Worm (Caenorhabditis elegans) whole organism, young adult: ENCODE results near the gene psme-3.

ENCODE experiments used
- B0035.1 ChIP-seq: sonication (generic microtip); optimal IDR thresholded peaks from 2 replicates; lab custom pipeline; 2016; ENCODE audit warnings: missing genetic modification characterization, mild to moderate bottlenecking, missing compliant biosample characterization, missing genotype, missing genetic modification reagents
- B0261.1 ChIP-seq: sonication (generic microtip); optimal IDR thresholded peaks from 2 replicates; lab custom pipeline; 2016; ENCODE audit warnings: mild to moderate bottlenecking, missing genetic modification characterization, moderate library complexity, missing compliant biosample characterization
- C06A6.2 ChIP-seq: fragments of 200-800 bp; sonication (Bioruptor generic); conservative IDR thresholded peaks from 2 replicates; pipeline ENCODE4 v1.3.6; 2022; ENCODE audit warnings: missing genetic modification characterization, missing compliant biosample characterization
- C17E4.6 ChIP-seq: fragments of 200-800 bp; sonication (Bioruptor generic); IDR thresholded peaks from 2 replicates; pipeline ENCODE4 v1.3.6; 2022; ENCODE audit warnings: missing genetic modification reagents, missing genetic modification characterization, missing compliant biosample characterization
- D2030.7 ChIP-seq: fragments of 200-800 bp; sonication (Bioruptor generic); IDR thresholded peaks from 2 replicates; pipeline ENCODE4 v1.3.6; 2022; ENCODE audit warnings: missing genetic modification reagents, missing genetic modification characterization, missing compliant biosample characterization
- F22D6.2 ChIP-seq: sonication (generic microtip); optimal IDR thresholded peaks from 2 replicates; lab custom pipeline; 2016; ENCODE audit warnings: mild to moderate bottlenecking, missing genetic modification characterization, missing compliant biosample characterization
- F33H1.4 ChIP-seq: fragments of 200-800 bp; sonication (Bioruptor generic); IDR thresholded peaks from 2 replicates; pipeline ENCODE4 v1.3.6; 2022; ENCODE audit warnings: missing genetic modification reagents, missing genetic modification characterization, missing compliant biosample characterization
- F39B2.1 ChIP-seq: fragments of 200-800 bp; sonication (Bioruptor generic); IDR thresholded peaks from 2 replicates; pipeline ENCODE4 v1.3.6; 2022; ENCODE audit warnings: missing genetic modification reagents, missing genetic modification characterization, missing compliant biosample characterization
- F55B11.4 ChIP-seq: sonication (generic microtip); optimal IDR thresholded peaks from 2 replicates; lab custom pipeline; 2016; ENCODE audit warnings: missing compliant biosample characterization, missing genetic modification characterization, borderline replicate concordance; ENCODE audit not compliant: insufficient read depth
- K12H6.12 ChIP-seq: fragments of 200-800 bp; sonication (Bioruptor generic); optimal IDR thresholded peaks from 2 replicates; lab custom pipeline; 2018; ENCODE audit warnings: mild to moderate bottlenecking, missing genetic modification characterization, missing compliant biosample characterization
- Y53G8AR.9 ChIP-seq: fragments of 200-800 bp; sonication (Bioruptor generic); conservative IDR thresholded peaks from 2 replicates; pipeline ENCODE4 v1.3.6; 2022; ENCODE audit warnings: missing genetic modification reagents, missing genetic modification characterization, missing compliant biosample characterization
- aptf-2 ChIP-seq: fragments of 200-800 bp; sonication (Bioruptor generic); conservative IDR thresholded peaks from 2 replicates; pipeline ENCODE4 v1.3.6; 2022; ENCODE audit warnings: missing genetic modification reagents, missing genetic modification characterization, missing compliant biosample characterization
- aptf-3 ChIP-seq: fragments of 200-800 bp; sonication (Bioruptor generic); IDR thresholded peaks from 2 replicates; pipeline ENCODE4 v1.3.6; 2022; ENCODE audit warnings: missing genetic modification characterization, missing compliant biosample characterization
- bed-1 ChIP-seq: fragments of 200-800 bp; sonication (Bioruptor generic); IDR thresholded peaks from 2 replicates; pipeline ENCODE4 v1.3.6; 2022; ENCODE audit warnings: missing genetic modification reagents, missing genetic modification characterization, missing compliant biosample characterization
- ceh-100 ChIP-seq: fragments of 200-800 bp; sonication (Bioruptor generic); IDR thresholded peaks from 2 replicates; pipeline ENCODE4 v1.3.6; 2022; ENCODE audit warnings: missing genetic modification reagents, missing genetic modification characterization, missing compliant biosample characterization
- ceh-91 ChIP-seq: fragments of 200-800 bp; sonication (Bioruptor generic); IDR thresholded peaks from 2 replicates; pipeline ENCODE4 v1.3.6; 2022; ENCODE audit warnings: missing genetic modification reagents, missing genetic modification characterization, missing compliant biosample characterization
- dox-1 ChIP-seq: fragments of 200-800 bp; sonication (Bioruptor generic); IDR thresholded peaks from 2 replicates; pipeline ENCODE4 v1.3.6; 2022; ENCODE audit warnings: missing genetic modification reagents, missing genetic modification characterization, missing compliant biosample characterization
- dpl-1 ChIP-seq: fragments of 150-350 bp; optimal IDR thresholded peaks from 2 replicates; lab custom pipeline; 2014; ENCODE audit warnings: missing biosample characterization, missing genetic modification reagents, missing genetic modification characterization
- efl-1 ChIP-seq: fragments of 150-350 bp; optimal IDR thresholded peaks from 2 replicates; lab custom pipeline; 2014; ENCODE audit warnings: missing biosample characterization, missing genetic modification reagents, missing genetic modification characterization
- egl-18 ChIP-seq: fragments of 200-800 bp; sonication (Bioruptor generic); IDR thresholded peaks from 2 replicates; pipeline ENCODE4 v1.3.6; 2022; ENCODE audit warnings: missing genetic modification reagents, missing genetic modification characterization, missing compliant biosample characterization
- egl-44 ChIP-seq: fragments of 200-800 bp; sonication (Bioruptor generic); IDR thresholded peaks from 2 replicates; pipeline ENCODE4 v1.3.6; 2022; ENCODE audit warnings: missing genetic modification reagents, missing genetic modification characterization, missing compliant biosample characterization
- hlh-12 ChIP-seq: sonication (generic microtip); optimal IDR thresholded peaks from 2 replicates; lab custom pipeline; 2016; ENCODE audit warnings: missing genetic modification characterization, missing compliant biosample characterization
- hrde-1 ChIP-seq: sonication (generic microtip); optimal IDR thresholded peaks from 2 replicates; lab custom pipeline; 2016; ENCODE audit warnings: missing genetic modification characterization, mild to moderate bottlenecking, missing compliant biosample characterization, moderate library complexity, missing genotype, missing genetic modification reagents, borderline replicate concordance
- hsf-1 ChIP-seq: fragments of 200-800 bp; sonication (Bioruptor generic); IDR thresholded peaks from 2 replicates; pipeline ENCODE4 v1.3.6; 2022; ENCODE audit warnings: missing genetic modification reagents, missing genetic modification characterization, missing compliant biosample characterization
- lag-1 ChIP-seq: fragments of 200-800 bp; sonication (Bioruptor generic); IDR thresholded peaks from 2 replicates; pipeline ENCODE4 v1.3.6; 2022; ENCODE audit warnings: missing genetic modification reagents, missing genetic modification characterization, missing compliant biosample characterization
- let-526 ChIP-seq: fragments of 200-800 bp; sonication (Bioruptor generic); IDR thresholded peaks from 2 replicates; pipeline ENCODE4 v1.3.6; 2022; ENCODE audit warnings: missing genetic modification reagents, missing genetic modification characterization, missing compliant biosample characterization
- let-607 ChIP-seq, 2 experiments: fragments of 200-800 bp in 1 of 2; sonication (Bioruptor generic) in 1 of 2; sonication (generic microtip) in 1 of 2; optimal IDR thresholded peaks; 2 replicates each; lab custom pipeline; 2016 to 2018; ENCODE audit warnings: mild to moderate bottlenecking in 2 of 2, missing compliant biosample characterization in 2 of 2, missing genetic modification characterization in 2 of 2, moderate library complexity in 2 of 2, missing genotype in 1 of 2
- lin-35 ChIP-seq, 3 experiments: fragments of 150-350 bp in 2 of 3; sonication (generic microtip) in 1 of 3; optimal IDR thresholded peaks; 2 replicates each; lab custom pipeline; 2014 to 2018; ENCODE audit warnings: missing biosample characterization in 3 of 3, missing genetic modification characterization in 3 of 3, missing genetic modification reagents in 3 of 3
- lir-1 ChIP-seq: fragments of 200-800 bp; sonication (Bioruptor generic); conservative IDR thresholded peaks from 2 replicates; pipeline ENCODE4 v1.3.6; 2022; ENCODE audit warnings: missing genetic modification reagents, missing genetic modification characterization, missing compliant biosample characterization
- lsl-1 ChIP-seq: fragments of 200-800 bp; sonication (Bioruptor generic); optimal IDR thresholded peaks from 2 replicates; lab custom pipeline; 2018; ENCODE audit warnings: mild to moderate bottlenecking, missing genetic modification characterization, moderate library complexity, missing compliant biosample characterization
- madf-6 ChIP-seq: fragments of 200-800 bp; sonication (Bioruptor generic); IDR thresholded peaks from 2 replicates; pipeline ENCODE4 v1.3.6; 2022; ENCODE audit warnings: missing genetic modification reagents, missing genetic modification characterization, missing compliant biosample characterization
- madf-8 ChIP-seq: fragments of 200-800 bp; sonication (Bioruptor generic); conservative IDR thresholded peaks from 2 replicates; pipeline ENCODE4 v1.3.6; 2022; ENCODE audit warnings: missing genetic modification reagents, missing genetic modification characterization, missing compliant biosample characterization
- nfya-1 ChIP-seq: sonication (generic microtip); optimal IDR thresholded peaks from 2 replicates; lab custom pipeline; 2017; ENCODE audit warnings: antibody characterized with exemption, missing compliant biosample characterization, missing genetic modification characterization, borderline replicate concordance; ENCODE audit not compliant: insufficient read depth
- nfya-2 ChIP-seq: fragments of 200-800 bp; sonication (Bioruptor generic); IDR thresholded peaks from 2 replicates; pipeline ENCODE4 v1.3.6; 2022; ENCODE audit warnings: missing genetic modification reagents, missing genetic modification characterization, missing compliant biosample characterization
- pbrm-1 ChIP-seq: fragments of 200-800 bp; sonication (Bioruptor generic); IDR thresholded peaks from 2 replicates; pipeline ENCODE4 v1.3.6; 2022; ENCODE audit warnings: missing genetic modification reagents, missing genetic modification characterization, missing compliant biosample characterization
- repo-1 ChIP-seq: sonication (generic microtip); optimal IDR thresholded peaks from 2 replicates; lab custom pipeline; 2017; ENCODE audit warnings: mild to moderate bottlenecking, missing genetic modification characterization, missing compliant biosample characterization
- rpc-1 ChIP-seq, 2 experiments: fragments of 150-350 bp in 1 of 2; sonication (generic microtip) in 1 of 2; optimal IDR thresholded peaks; 2 replicates each; lab custom pipeline; 2014 to 2018; ENCODE audit warnings: missing biosample characterization in 1 of 2, missing genetic modification characterization in 1 of 2, missing genetic modification reagents in 1 of 2, missing genotype in 1 of 2
- snpc-3.4 ChIP-seq: sonication (generic microtip); optimal IDR thresholded peaks from 2 replicates; lab custom pipeline; 2017; ENCODE audit warnings: missing genetic modification characterization, mild to moderate bottlenecking, missing compliant biosample characterization, antibody characterized with exemption, moderate library complexity, missing genotype, missing genetic modification reagents
- snpc-4 ChIP-seq, 5 experiments: fragments of 150-350 bp in 1 of 5; sonication (generic microtip) in 4 of 5; optimal IDR thresholded peaks; 2 replicates each; lab custom pipeline; 2014 to 2018; ENCODE audit warnings: missing genetic modification characterization in 5 of 5, missing biosample characterization in 3 of 5, antibody characterized with exemption in 2 of 5, mild to moderate bottlenecking in 2 of 5, missing compliant biosample characterization in 2 of 5, missing genotype in 2 of 5, moderate library complexity in 2 of 5, missing genetic modification reagents in 1 of 5
- somi-1 ChIP-seq: fragments of 200-800 bp; sonication (Bioruptor generic); optimal IDR thresholded peaks from 2 replicates; lab custom pipeline; 2018; ENCODE audit warnings: mild to moderate bottlenecking, missing genetic modification characterization, missing compliant biosample characterization
- unc-130 ChIP-seq: sonication (generic microtip); optimal IDR thresholded peaks from 2 replicates; lab custom pipeline; 2016; ENCODE audit warnings: missing genetic modification reagents, missing genetic modification characterization, missing compliant biosample characterization
- ztf-22 ChIP-seq: fragments of 200-800 bp; sonication (Bioruptor generic); optimal IDR thresholded peaks from 2 replicates; lab custom pipeline; 2018; ENCODE audit warnings: mild to moderate bottlenecking, missing genetic modification characterization, moderate library complexity, missing compliant biosample characterization

psme-3 gene

DNA sequence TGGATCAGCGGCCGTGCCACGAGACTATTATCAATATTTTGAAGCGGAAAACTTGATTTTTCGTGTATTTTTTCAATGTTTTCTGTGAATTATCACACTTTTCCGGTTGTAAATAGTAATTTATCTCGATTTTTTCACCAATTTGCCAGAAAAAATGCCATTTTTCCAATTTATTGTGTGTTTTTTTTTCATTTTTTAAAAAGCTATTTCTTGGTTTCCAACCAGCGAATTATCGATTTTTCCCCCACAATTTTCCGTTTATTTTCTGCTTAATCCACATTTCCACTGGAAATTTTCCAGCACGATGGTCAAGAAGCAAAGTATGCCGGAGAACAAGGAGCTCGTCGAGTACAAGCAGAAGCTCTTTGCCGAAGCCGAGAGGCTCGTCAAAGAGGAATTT, at the start of gene psme-3:
Gene psme-3 (plus strand): TSS at position 301 of the 400 bp plus-strand sequence.
- TF ChIP-seq lag-1 (GFP tag; lab: Robert Waterston, UW) (no peak), nfya-2 (GFP tag; lab: Robert Waterston, UW) (no peak), ztf-22 (GFP tag; lab: Kevin White, UChicago) (no peak), rpc-1 (optimal IDR thresholded peaks at IDR 0.05; lab: Kevin White, UChicago) (no peak), rpc-1 (tag; optimal IDR thresholded peaks at IDR 0.05; lab: Kevin White, UChicago) (no peak), hlh-12 (tag; lab: Kevin White, UChicago) (no peak), snpc-3.4 (no peak), unc-130 (GFP tag; lab: Kevin White, UChicago) (no peak), lir-1 (GFP tag; lab: Robert Waterston, UW) (no peak), aptf-3 (GFP tag; lab: Robert Waterston, UW) (no peak), hrde-1 (tag; lab: Kevin White, UChicago) (no peak), aptf-2 (GFP tag; lab: Robert Waterston, UW) (no peak), dpl-1 (GFP tag; lab: Kevin White, UChicago) (no peak), F22D6.2 (tag; lab: Kevin White, UChicago) (no peak), lsl-1 (GFP tag; lab: Kevin White, UChicago) (no peak), C17E4.6 (GFP tag; lab: Robert Waterston, UW) (no peak)

DNA sequence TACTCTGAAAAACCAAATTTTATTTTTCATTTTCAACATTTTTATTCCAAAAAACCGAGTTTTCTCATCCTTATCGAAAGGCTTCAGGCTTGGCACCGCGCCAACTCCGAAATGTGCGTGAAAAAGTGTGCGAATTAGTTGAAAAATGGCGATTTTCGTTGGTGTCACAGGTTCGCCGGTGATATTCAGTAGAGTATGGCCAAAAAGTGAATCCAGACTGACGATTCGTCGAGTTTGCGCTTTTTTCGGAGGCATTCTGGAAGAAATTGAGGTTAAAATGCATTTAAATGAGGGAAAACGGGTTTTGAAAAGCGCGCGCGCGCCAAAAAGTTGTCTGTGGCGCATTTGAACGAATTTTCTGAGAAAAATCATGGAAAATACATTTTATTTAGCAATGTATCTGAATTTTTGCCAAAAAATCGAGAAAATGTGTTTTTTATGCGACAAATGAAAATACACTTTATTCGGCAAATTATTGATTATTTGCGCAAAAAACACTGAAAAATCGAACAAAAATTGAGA, 44.4 kb upstream of the psme-3 start, which contains the start of the genes Y66D12A.16 and such-1:
Gene Y66D12A.16 (plus strand): TSS at position 51 of the 522 bp plus-strand sequence.
Gene such-1 (minus strand): TSS at position 256 of the 522 bp plus-strand sequence.
- TF ChIP-seq D2030.7 (GFP tag; lab: Robert Waterston, UW), result peak; percentile 12; the same call in 1 of the 2 replicates
- TF ChIP-seq efl-1 (GFP tag; lab: Kevin White, UChicago), result peak; percentile 74
- TF ChIP-seq madf-6 (GFP tag; lab: Robert Waterston, UW), result peak; percentile 86
- no peak for TF ChIP-seq hrde-1 (tag; lab: Kevin White, UChicago)
- TF ChIP-seq madf-8 (GFP tag; lab: Robert Waterston, UW), result peak; percentile 73
- TF ChIP-seq ceh-91 (GFP tag; lab: Robert Waterston, UW), result peak; percentile 39; the same call in 1 of the 2 replicates
- TF ChIP-seq F33H1.4 (GFP tag; lab: Robert Waterston, UW), result peak; percentile 31
- TF ChIP-seq hsf-1 (GFP tag; lab: Robert Waterston, UW), result peak; percentile 67; the same call in 1 of the 2 replicates
- TF ChIP-seq egl-18 (GFP tag; lab: Robert Waterston, UW), result no peak
- peak; percentile 48 for TF ChIP-seq dpl-1 (GFP tag; lab: Kevin White, UChicago)
- no peak for TF ChIP-seq B0261.1

DNA sequence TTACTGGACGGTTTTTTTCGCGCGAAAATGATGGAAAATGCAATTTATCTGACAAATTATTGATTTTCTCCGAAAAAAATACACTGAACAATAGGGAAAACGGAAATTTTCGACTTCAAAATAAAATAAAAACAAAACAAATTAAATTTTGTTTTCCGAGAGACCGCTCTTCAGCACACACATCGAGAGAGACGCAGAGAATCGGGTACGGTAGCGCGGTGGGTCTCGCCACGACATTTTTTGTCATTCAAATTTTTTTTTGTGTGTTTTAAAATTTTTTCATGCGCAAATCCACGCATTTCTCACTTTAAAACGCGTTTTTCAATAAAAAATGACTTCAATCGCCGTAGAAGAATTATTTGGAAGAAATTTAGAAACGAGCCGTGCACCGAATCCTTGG, 43.9 kb upstream of the psme-3 start:
- TF ChIP-seq pbrm-1, result peak; percentile 39; the same call in 1 of the 2 replicates
- no peak for TF ChIP-seq let-607 (tag; optimal IDR thresholded peaks at IDR 0.05; lab: Kevin White, UChicago)
- TF ChIP-seq F55B11.4 (tag; lab: Kevin White, UChicago), result no peak
- no peak for TF ChIP-seq somi-1
- no peak for TF ChIP-seq lin-35 (GFP tag; optimal IDR thresholded peaks at IDR 0.05; lab: Kevin White, UChicago)
- TF ChIP-seq ceh-100, result peak; percentile 52; the same call in 1 of the 2 replicates
- TF ChIP-seq B0261.1, result no peak
- TF ChIP-seq K12H6.12, result no peak
- TF ChIP-seq snpc-4 (GFP tag; optimal IDR thresholded peaks at IDR 0.05; lab: Kevin White, UChicago), result no peak
- TF ChIP-seq snpc-4 (tag; optimal IDR thresholded peaks at IDR 0.05; lab: Kevin White, UChicago), result no peak
- TF ChIP-seq Y53G8AR.9 (GFP tag; lab: Robert Waterston, UW), result no peak
- TF ChIP-seq B0035.1, result no peak
- TF ChIP-seq C06A6.2 (GFP tag; lab: Robert Waterston, UW), result no peak
- no peak for TF ChIP-seq nfya-1 (tag; lab: Kevin White, UChicago)
- TF ChIP-seq repo-1 (tag; lab: Kevin White, UChicago), result no peak
- no peak for TF ChIP-seq egl-44 (GFP tag; lab: Robert Waterston, UW)
- no peak for TF ChIP-seq hrde-1 (tag; lab: Kevin White, UChicago)
- no peak for TF ChIP-seq F39B2.1 (GFP tag; lab: Robert Waterston, UW)
- peak; percentile 42; the same call in 1 of the 2 replicates for TF ChIP-seq dox-1 (GFP tag; lab: Robert Waterston, UW)
- TF ChIP-seq nfya-2 (GFP tag; lab: Robert Waterston, UW), result no peak
- peak; percentile 84 for TF ChIP-seq D2030.7 (GFP tag; lab: Robert Waterston, UW)
- no peak for TF ChIP-seq bed-1 (GFP tag; lab: Robert Waterston, UW)
- no peak for TF ChIP-seq let-526 (GFP tag; lab: Robert Waterston, UW)
